Worm (Caenorhabditis elegans) whole organism, early embryonic: ENCODE data around the gene egl-17.

Experiments used
- B0310.2 ChIP-seq: sonication (generic microtip); optimal IDR thresholded peaks from 2 replicates; lab custom pipeline; 2016; ENCODE audit warnings: mild to moderate bottlenecking, missing genetic modification characterization, missing compliant biosample characterization
- F13C5.2 ChIP-seq: sonication (generic microtip); optimal IDR thresholded peaks from 2 replicates; lab custom pipeline; 2017; ENCODE audit warnings: mild to moderate bottlenecking, missing genetic modification characterization, inconsistent platforms, missing compliant biosample characterization
- aly-1 ChIP-seq: sonication (generic microtip); optimal IDR thresholded peaks from 2 replicates; lab custom pipeline; 2016; ENCODE audit warnings: missing genetic modification characterization, missing compliant biosample characterization
- ama-1 ChIP-seq: fragments of 150-350 bp; optimal IDR thresholded peaks from 2 replicates; lab custom pipeline; 2014
- ceh-13 ChIP-seq: fragments of 200-800 bp; sonication (Bioruptor generic); optimal IDR thresholded peaks from 2 replicates; lab custom pipeline; 2018; ENCODE audit warnings: mild to moderate bottlenecking, missing genetic modification characterization, missing compliant biosample characterization
- ceh-36 ChIP-seq: sonication (generic microtip); optimal IDR thresholded peaks from 2 replicates; lab custom pipeline; 2016; ENCODE audit warnings: missing genetic modification characterization, inconsistent platforms, missing compliant biosample characterization
- ets-7 ChIP-seq: sonication (generic microtip); optimal IDR thresholded peaks from 2 replicates; lab custom pipeline; 2016; ENCODE audit warnings: missing genotype, missing genetic modification characterization, missing compliant biosample characterization
- flt-1 ChIP-seq: fragments of 200-800 bp; sonication (Bioruptor generic); IDR thresholded peaks from 2 replicates; pipeline ENCODE4 v1.3.6; 2022; ENCODE audit warnings: missing genetic modification characterization, missing compliant biosample characterization
- hmbx-1 ChIP-seq: sonication (generic microtip); optimal IDR thresholded peaks from 2 replicates; lab custom pipeline; 2016; ENCODE audit warnings: mild to moderate bottlenecking, missing genetic modification characterization, missing compliant biosample characterization
- hmg-4 ChIP-seq: fragments of 200-800 bp; sonication (Bioruptor generic); optimal IDR thresholded peaks from 2 replicates; lab custom pipeline; 2018; ENCODE audit warnings: mild to moderate bottlenecking, missing genetic modification characterization, missing compliant biosample characterization
- hnd-1 ChIP-seq: sonication (generic microtip); optimal IDR thresholded peaks from 2 replicates; lab custom pipeline; 2016; ENCODE audit warnings: missing genetic modification characterization, missing compliant biosample characterization
- pes-1 ChIP-seq: fragments of 200-800 bp; sonication (Bioruptor generic); IDR thresholded peaks from 2 replicates; pipeline ENCODE4 v1.3.6; 2022; ENCODE audit warnings: missing genetic modification reagents, missing genetic modification characterization, missing compliant biosample characterization
- scrt-1 ChIP-seq: fragments of 200-800 bp; sonication (Bioruptor generic); IDR thresholded peaks from 2 replicates; pipeline ENCODE4 v1.3.6; 2022; ENCODE audit warnings: missing genetic modification characterization, missing compliant biosample characterization
- sea-1 ChIP-seq: fragments of 200-800 bp; sonication (Bioruptor generic); conservative IDR thresholded peaks from 2 replicates; pipeline ENCODE4 v1.3.6; 2022; ENCODE audit warnings: missing genetic modification characterization, missing compliant biosample characterization
- tbx-11 ChIP-seq: fragments of 200-800 bp; sonication (Bioruptor generic); IDR thresholded peaks from 2 replicates; pipeline ENCODE4 v1.3.6; 2022; ENCODE audit warnings: missing genetic modification characterization, missing compliant biosample characterization
- tbx-37 ChIP-seq: fragments of 200-800 bp; sonication (Bioruptor generic); conservative IDR thresholded peaks from 2 replicates; pipeline ENCODE4 v1.3.6; 2022; ENCODE audit warnings: missing genetic modification reagents, missing genetic modification characterization, missing compliant biosample characterization
- tra-4 ChIP-seq: sonication (generic microtip); optimal IDR thresholded peaks from 2 replicates; lab custom pipeline; 2017; ENCODE audit warnings: missing genetic modification characterization, missing compliant biosample characterization

Gene egl-17

DNA sequence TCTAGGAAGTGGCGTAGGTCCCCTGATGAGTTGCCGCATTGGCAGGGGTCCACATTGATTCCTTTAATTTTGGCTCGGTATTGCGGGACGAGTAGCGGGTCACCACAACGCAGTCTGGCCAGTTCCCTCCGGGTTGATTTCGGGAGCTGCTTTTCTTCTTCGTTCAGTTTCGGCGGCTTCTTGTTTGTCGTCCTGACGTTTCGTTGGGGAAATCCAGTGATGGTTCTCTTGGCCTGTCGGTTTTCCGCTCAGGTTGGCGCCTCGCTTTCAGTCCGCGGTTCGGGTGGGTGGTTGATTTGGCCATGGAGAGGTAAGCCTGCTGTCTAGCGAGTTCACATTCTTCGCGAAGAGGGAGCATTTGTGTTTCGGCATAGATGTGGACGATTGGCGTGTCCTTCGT, 39.3 kb downstream of the egl-17 start:
- no peak for TF ChIP-seq hmbx-1 (tag; lab: Kevin White, UChicago)
- no peak for TF ChIP-seq ceh-36
- TF ChIP-seq scrt-1 (GFP tag; lab: Robert Waterston, UW), result no peak
- TF ChIP-seq tbx-11, result no peak
- TF ChIP-seq hnd-1 (tag; lab: Kevin White, UChicago), result no peak
- no peak for TF ChIP-seq hmg-4 (GFP tag; lab: Kevin White, UChicago)

- TF ChIP-seq aly-1 (no peak), hmg-4 (GFP tag; lab: Kevin White, UChicago) (no peak), tbx-37 (GFP tag; lab: Robert Waterston, UW) (no peak), sea-1 (GFP tag; lab: Robert Waterston, UW) (no peak), hmbx-1 (tag; lab: Kevin White, UChicago) (no peak), tbx-11 (no peak), flt-1 (GFP tag; lab: Robert Waterston, UW) (no peak), ceh-13 (GFP tag; lab: Kevin White, UChicago) (no peak), ets-7 (no peak), hnd-1 (tag; lab: Kevin White, UChicago) (no peak), ceh-36 (no peak), ama-1 (lab: Kevin White, UChicago) (no peak), B0310.2 (tag; lab: Kevin White, UChicago) (no peak), scrt-1 (GFP tag; lab: Robert Waterston, UW) (no peak), tra-4 (tag; lab: Kevin White, UChicago) (no peak)
Observed at ce11 chrX:529386-529785, 39.9 kb downstream of the egl-17 start.

DNA sequence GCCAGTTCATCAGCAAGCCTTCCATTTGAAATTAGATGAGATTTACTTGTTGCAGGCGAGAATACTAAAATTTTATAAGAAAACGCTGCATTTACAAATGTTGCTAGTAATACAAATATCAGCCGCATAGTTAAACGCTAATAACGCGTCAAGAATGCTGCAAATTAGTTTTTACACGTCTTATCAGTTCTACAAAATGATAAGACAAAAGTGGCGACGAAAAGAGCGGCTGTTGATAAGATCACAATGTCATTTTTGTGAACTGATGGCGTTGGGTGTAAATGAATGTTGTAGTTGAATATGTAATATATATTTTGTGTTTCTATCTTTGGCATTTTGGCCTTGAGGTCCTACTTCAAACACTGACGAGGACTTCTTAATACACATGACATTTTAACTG, 40.5 kb downstream of the egl-17 start, which contains the start of gene ugt-46:
ugt-46 (minus strand) TSS at position 279 of the 400 bp plus-strand sequence.
- TF ChIP-seq tra-4 (tag; lab: Kevin White, UChicago) (no peak), tbx-37 (GFP tag; lab: Robert Waterston, UW) (no peak), sea-1 (GFP tag; lab: Robert Waterston, UW) (no peak), ama-1 (lab: Kevin White, UChicago) (no peak), hmbx-1 (tag; lab: Kevin White, UChicago) (no peak), flt-1 (GFP tag; lab: Robert Waterston, UW) (no peak), aly-1 (no peak), tbx-11 (no peak), F13C5.2 (tag; lab: Kevin White, UChicago) (no peak), ceh-36 (no peak), scrt-1 (GFP tag; lab: Robert Waterston, UW) (no peak)

DNA sequence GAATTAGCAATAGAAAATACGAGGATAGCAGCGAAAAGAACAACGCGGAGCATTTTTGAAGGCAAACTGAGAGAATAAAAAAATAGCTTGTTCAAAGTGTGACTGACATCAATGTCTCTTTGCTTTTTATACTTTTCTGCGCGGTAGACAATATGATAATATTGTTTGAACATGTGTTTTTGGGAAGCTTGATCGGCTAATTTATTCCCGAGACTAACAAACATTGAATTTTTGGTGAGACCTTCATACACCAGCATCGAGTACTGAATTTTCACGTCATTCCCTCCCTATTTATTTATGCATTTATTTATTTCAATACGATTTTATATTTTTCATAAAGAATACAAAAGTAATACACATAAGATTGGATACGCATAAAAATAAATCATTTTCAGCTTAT, 41.4 kb downstream of the egl-17 start, which contains the start of gene B0310.6:
B0310.6 (minus strand) TSS at position 101 of the 400 bp plus-strand sequence.
- no peak for TF ChIP-seq ama-1 (lab: Kevin White, UChicago)
- TF ChIP-seq B0310.2 (tag; lab: Kevin White, UChicago), result no peak

DNA sequence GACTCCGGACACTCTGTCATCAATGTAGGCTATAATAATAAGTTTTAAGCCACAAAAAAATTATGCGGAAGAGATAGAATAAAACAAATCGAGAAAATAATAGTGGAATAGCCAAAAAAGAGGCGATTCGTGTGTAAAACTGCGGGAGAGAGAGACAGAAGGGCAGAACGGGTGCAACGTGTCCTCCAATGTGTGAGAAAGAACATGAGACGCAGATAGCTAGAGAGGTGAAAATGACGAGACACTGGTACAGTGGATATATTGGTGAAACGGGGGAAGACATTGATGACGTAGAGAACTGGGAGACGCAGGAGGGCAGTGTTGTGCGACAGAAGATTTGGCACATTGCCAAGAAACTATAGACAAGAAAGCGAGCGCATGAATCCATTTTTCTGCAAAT, 46.2 kb downstream of the egl-17 start, which contains the start of gene F28C10.3:
F28C10.3 (minus strand) TSS at position 101 of the 400 bp plus-strand sequence.
- peak; percentile 61 for TF ChIP-seq F13C5.2 (tag; lab: Kevin White, UChicago)
- no peak for TF ChIP-seq B0310.2 (tag; lab: Kevin White, UChicago)
- no peak for TF ChIP-seq ceh-13 (GFP tag; lab: Kevin White, UChicago)
- no peak for TF ChIP-seq tbx-37 (GFP tag; lab: Robert Waterston, UW)
- TF ChIP-seq sea-1 (GFP tag; lab: Robert Waterston, UW), result no peak
- TF ChIP-seq hmg-4 (GFP tag; lab: Kevin White, UChicago), result peak; percentile 34

DNA sequence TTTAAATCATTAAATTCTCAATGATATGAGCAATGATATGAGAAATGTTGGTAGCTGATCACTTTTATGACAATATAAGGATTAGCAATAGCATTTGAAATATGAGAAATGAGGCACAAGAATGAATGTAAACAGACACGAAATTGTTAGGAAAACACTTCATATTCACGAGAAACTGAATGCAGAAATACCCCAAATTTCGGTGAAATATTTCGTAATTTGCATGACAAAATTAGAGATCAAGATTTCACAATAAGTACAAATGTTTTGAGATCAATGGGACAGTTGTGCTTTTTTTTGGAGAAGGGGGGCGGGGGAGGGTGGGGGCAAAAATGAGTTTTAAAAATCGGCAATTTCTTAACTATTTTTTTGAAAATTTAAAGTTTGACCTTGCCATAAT, 46.9 kb downstream of the egl-17 start:
- TF ChIP-seq hnd-1 (tag; lab: Kevin White, UChicago) (no peak), tra-4 (tag; lab: Kevin White, UChicago) (no peak), scrt-1 (GFP tag; lab: Robert Waterston, UW) (no peak), F13C5.2 (tag; lab: Kevin White, UChicago) (no peak), ceh-13 (GFP tag; lab: Kevin White, UChicago) (no peak), tbx-11 (no peak), pes-1 (GFP tag; lab: Robert Waterston, UW) (no peak), ets-7 (no peak), tbx-37 (GFP tag; lab: Robert Waterston, UW) (no peak)

ce11 chrX:538083-538482, 48.6 kb downstream of the egl-17 start:
- TF ChIP-seq ceh-13 (GFP tag; lab: Kevin White, UChicago) (no peak), tra-4 (tag; lab: Kevin White, UChicago) (no peak), pes-1 (GFP tag; lab: Robert Waterston, UW) (no peak), hmbx-1 (tag; lab: Kevin White, UChicago) (no peak), scrt-1 (GFP tag; lab: Robert Waterston, UW) (no peak), sea-1 (GFP tag; lab: Robert Waterston, UW) (no peak), B0310.2 (tag; lab: Kevin White, UChicago) (no peak), ceh-36 (no peak), hnd-1 (tag; lab: Kevin White, UChicago) (no peak), aly-1 (no peak), ama-1 (lab: Kevin White, UChicago) (no peak), flt-1 (GFP tag; lab: Robert Waterston, UW) (no peak), F13C5.2 (tag; lab: Kevin White, UChicago) (no peak), tbx-37 (GFP tag; lab: Robert Waterston, UW) (no peak), ets-7 (no peak), hmg-4 (GFP tag; lab: Kevin White, UChicago) (no peak), tbx-11 (no peak)
